Fruit fly (Drosophila melanogaster) whole organism, embryonic: ENCODE results near the gene Nepl4.

Experiments used
- CG11560 ChIP-seq: fragments of 200-800 bp; sonication (Bioruptor generic); IDR thresholded peaks from 3 replicates; pipeline ENCODE4 v1.3.6; 2022; ENCODE audit warnings: missing biosample characterization, missing genetic modification characterization
- CG12104 ChIP-seq: fragments of 200-800 bp; sonication (Bioruptor generic); optimal IDR thresholded peaks from 3 replicates; lab custom pipeline; 2016; ENCODE audit warnings: missing biosample characterization, missing genetic modification characterization
- CG12219 ChIP-seq: fragments of 200-800 bp; sonication (Bioruptor generic); optimal IDR thresholded peaks from 3 replicates; lab custom pipeline; 2018; ENCODE audit warnings: missing biosample characterization, mild to moderate bottlenecking, missing genetic modification characterization
- CG12942 ChIP-seq: fragments of 200-800 bp; sonication (Bioruptor generic); optimal IDR thresholded peaks from 3 replicates; lab custom pipeline; 2016; ENCODE audit warnings: missing biosample characterization, missing genetic modification characterization
- CG1603 ChIP-seq: fragments of 200-800 bp; sonication (Bioruptor generic); optimal IDR thresholded peaks from 2 replicates; lab custom pipeline; 2019; ENCODE audit warnings: missing biosample characterization, mild to moderate bottlenecking, missing genetic modification characterization, moderate library complexity
- CG2678 ChIP-seq: fragments of 200-800 bp; sonication (Bioruptor generic); optimal IDR thresholded peaks from 3 replicates; lab custom pipeline; 2019; ENCODE audit warnings: missing biosample characterization, mild to moderate bottlenecking, missing genetic modification characterization, moderate library complexity
- CG3065 ChIP-seq: fragments of 200-800 bp; sonication (Bioruptor generic); optimal IDR thresholded peaks from 2 replicates; lab custom pipeline; 2016; ENCODE audit warnings: missing biosample characterization, missing genetic modification characterization
- CG31365 ChIP-seq: fragments of 200-800 bp; sonication (Bioruptor generic); optimal IDR thresholded peaks from 2 replicates; lab custom pipeline; 2018; ENCODE audit warnings: missing biosample characterization, mild to moderate bottlenecking, missing genetic modification characterization
- CG31441 ChIP-seq: fragments of 200-800 bp; sonication (Bioruptor generic); IDR thresholded peaks from 2 replicates; pipeline ENCODE4 v1.3.6; 2022; ENCODE audit warnings: missing biosample characterization, missing genetic modification characterization
- CG32772 ChIP-seq: fragments of 200-800 bp; sonication (Bioruptor generic); IDR thresholded peaks from 2 replicates; pipeline ENCODE4 v1.3.6; 2022; ENCODE audit warnings: missing biosample characterization, missing genetic modification characterization
- CG4328 ChIP-seq: fragments of 200-800 bp; sonication (Bioruptor generic); optimal IDR thresholded peaks from 3 replicates; lab custom pipeline; 2017; ENCODE audit warnings: missing biosample characterization, missing genetic modification reagents, missing genetic modification characterization
- CG4617 ChIP-seq: fragments of 200-800 bp; sonication (Bioruptor generic); optimal IDR thresholded peaks from 3 replicates; lab custom pipeline; 2016; ENCODE audit warnings: missing biosample characterization, missing genetic modification characterization, borderline replicate concordance
- CG5245 ChIP-seq: fragments of 200-800 bp; sonication (Bioruptor generic); optimal IDR thresholded peaks from 3 replicates; lab custom pipeline; 2016; ENCODE audit warnings: missing biosample characterization, missing genetic modification characterization
- CG7372 ChIP-seq: fragments of 200-800 bp; sonication (Bioruptor generic); IDR thresholded peaks from 2 replicates; pipeline ENCODE4 v1.3.6; 2022; ENCODE audit warnings: missing biosample characterization, missing genetic modification characterization
- CG8290 ChIP-seq, 3 experiments: fragments of 200-800 bp; sonication (Bioruptor generic); optimal IDR thresholded peaks; 2 replicates each; lab custom pipeline; 2016 to 2019; ENCODE audit warnings: missing biosample characterization in 3 of 3, missing genetic modification characterization in 3 of 3, mild to moderate bottlenecking in 2 of 3, moderate library complexity in 1 of 3
- CTCF ChIP-seq: fragments of 200-800 bp; sonication (Bioruptor generic); optimal IDR thresholded peaks from 2 replicates; lab custom pipeline; 2017; ENCODE audit warnings: missing biosample characterization, mild to moderate bottlenecking, missing genetic modification characterization, moderate library complexity
- D19A ChIP-seq: fragments of 200-800 bp; optimal IDR thresholded peaks from 3 replicates; lab custom pipeline; 2019; ENCODE audit warnings: missing biosample characterization, mild to moderate bottlenecking, missing genetic modification characterization, moderate library complexity
- D19B ChIP-seq: fragments of 200-800 bp; sonication (Bioruptor generic); optimal IDR thresholded peaks from 2 replicates; lab custom pipeline; 2017; ENCODE audit warnings: missing biosample characterization, mild to moderate bottlenecking, missing genetic modification characterization
- Dref ChIP-seq: fragments of 200-800 bp; sonication (Bioruptor generic); IDR thresholded peaks from 2 replicates; pipeline ENCODE4 v1.3.6; 2022; ENCODE audit warnings: missing biosample characterization, missing genetic modification characterization
- E2f2 ChIP-seq: fragments of 200-800 bp; sonication (Bioruptor generic); IDR thresholded peaks from 2 replicates; pipeline ENCODE4 v1.3.6; 2022; ENCODE audit warnings: missing biosample characterization, missing genetic modification characterization
- Fer2 ChIP-seq: fragments of 200-800 bp; sonication (Bioruptor generic); optimal IDR thresholded peaks from 2 replicates; lab custom pipeline; 2018; ENCODE audit warnings: missing biosample characterization, mild to moderate bottlenecking, missing genetic modification characterization, moderate library complexity
- Gug ChIP-seq: fragments of 200-800 bp; sonication (Bioruptor generic); IDR thresholded peaks from 4 replicates; pipeline ENCODE4 v1.3.6; 2022; ENCODE audit warnings: missing biosample characterization, missing genetic modification characterization
- HLH3B ChIP-seq: fragments of 200-800 bp; sonication (Bioruptor generic); IDR thresholded peaks from 2 replicates; pipeline ENCODE4 v1.3.6; 2022; ENCODE audit warnings: missing biosample characterization, missing genetic modification characterization
- Hey ChIP-seq: fragments of 200-800 bp; sonication (Bioruptor generic); optimal IDR thresholded peaks from 3 replicates; lab custom pipeline; 2018; ENCODE audit warnings: missing biosample characterization, mild to moderate bottlenecking, missing genetic modification characterization
- Hr3 ChIP-seq: fragments of 200-800 bp; sonication (Bioruptor generic); optimal IDR thresholded peaks from 3 replicates; lab custom pipeline; 2016; ENCODE audit warnings: missing biosample characterization, missing genetic modification characterization
- MTF-1 ChIP-seq: fragments of 200-800 bp; sonication (Bioruptor generic); optimal IDR thresholded peaks from 2 replicates; lab custom pipeline; 2018; ENCODE audit warnings: missing biosample characterization, mild to moderate bottlenecking, missing genetic modification characterization, borderline replicate concordance
- Mrtf ChIP-seq: fragments of 200-800 bp; sonication (Bioruptor generic); IDR thresholded peaks from 3 replicates; pipeline ENCODE4 v1.3.6; 2022; ENCODE audit warnings: missing biosample characterization, missing genetic modification characterization
- NfI ChIP-seq: fragments of 200-800 bp; sonication (Bioruptor generic); optimal IDR thresholded peaks from 3 replicates; lab custom pipeline; 2018; ENCODE audit warnings: missing biosample characterization, mild to moderate bottlenecking, missing genetic modification characterization, moderate library complexity
- Opbp ChIP-seq: fragments of 200-800 bp; sonication (Bioruptor generic); IDR thresholded peaks from 3 replicates; pipeline ENCODE4 v1.3.6; 2022; ENCODE audit warnings: missing biosample characterization, missing genetic modification characterization; ENCODE audit not compliant: partially characterized antibody
- Six4 ChIP-seq: fragments of 200-800 bp; sonication (Bioruptor generic); optimal IDR thresholded peaks from 2 replicates; lab custom pipeline; 2016; ENCODE audit warnings: missing biosample characterization, missing genetic modification characterization
- Xrp1 ChIP-seq: fragments of 200-800 bp; sonication (Bioruptor generic); IDR thresholded peaks from 2 replicates; pipeline ENCODE4 v1.3.6; 2022; ENCODE audit warnings: missing biosample characterization, missing genetic modification characterization
- ab ChIP-seq: fragments of 200-800 bp; sonication (Bioruptor generic); optimal IDR thresholded peaks from 2 replicates; lab custom pipeline; 2016; ENCODE audit warnings: missing biosample characterization, missing genetic modification characterization
- ac ChIP-seq: fragments of 200-800 bp; sonication (Bioruptor generic); optimal IDR thresholded peaks from 3 replicates; lab custom pipeline; 2017; ENCODE audit warnings: missing biosample characterization, mild to moderate bottlenecking, missing genetic modification characterization
- aop ChIP-seq: fragments of 200-800 bp; sonication (Bioruptor generic); IDR thresholded peaks from 2 replicates; pipeline ENCODE4 v1.3.6; 2022; ENCODE audit warnings: missing biosample characterization, missing genetic modification characterization
- croc ChIP-seq: fragments of 200-800 bp; sonication (Bioruptor generic); conservative IDR thresholded peaks from 3 replicates; pipeline ENCODE4 v1.3.6; 2022; ENCODE audit warnings: missing biosample characterization, missing genetic modification characterization
- dmrt11E ChIP-seq: fragments of 200-800 bp; sonication (Bioruptor generic); optimal IDR thresholded peaks from 3 replicates; lab custom pipeline; 2018; ENCODE audit warnings: missing biosample characterization, mild to moderate bottlenecking, missing genetic modification characterization, moderate library complexity
- dmrt99B ChIP-seq: fragments of 200-800 bp; sonication (Bioruptor generic); optimal IDR thresholded peaks from 2 replicates; lab custom pipeline; 2018; ENCODE audit warnings: missing biosample characterization, mild to moderate bottlenecking, missing genetic modification characterization, moderate library complexity
- ems ChIP-seq: fragments of 200-800 bp; sonication (Bioruptor generic); optimal IDR thresholded peaks from 3 replicates; lab custom pipeline; 2016; ENCODE audit warnings: missing biosample characterization, missing genetic modification characterization
- en ChIP-seq: fragments of 200-800 bp; sonication (Bioruptor generic); optimal IDR thresholded peaks from 2 replicates; lab custom pipeline; 2016; ENCODE audit warnings: missing biosample characterization, missing genetic modification characterization
- esg ChIP-seq: fragments of 200-800 bp; sonication (Bioruptor generic); conservative IDR thresholded peaks from 2 replicates; pipeline ENCODE4 v1.3.6; 2022; ENCODE audit warnings: missing biosample characterization, missing genetic modification characterization
- grn ChIP-seq: fragments of 200-800 bp; sonication (Bioruptor generic); optimal IDR thresholded peaks from 3 replicates; lab custom pipeline; 2017; ENCODE audit warnings: missing biosample characterization, missing genetic modification characterization
- gsb-n ChIP-seq: fragments of 200-800 bp; sonication (Bioruptor generic); optimal IDR thresholded peaks from 3 replicates; lab custom pipeline; 2018; ENCODE audit warnings: missing biosample characterization, mild to moderate bottlenecking, missing genetic modification characterization
- lbe ChIP-seq: fragments of 200-800 bp; sonication (Bioruptor generic); optimal IDR thresholded peaks from 2 replicates; lab custom pipeline; 2016; ENCODE audit warnings: missing biosample characterization, mild to moderate bottlenecking, missing genetic modification characterization
- run ChIP-seq: fragments of 200-800 bp; sonication (Bioruptor generic); optimal IDR thresholded peaks from 3 replicates; lab custom pipeline; 2018; ENCODE audit warnings: missing biosample characterization, mild to moderate bottlenecking, missing genetic modification characterization
- salm ChIP-seq: fragments of 200-800 bp; sonication (Bioruptor generic); optimal IDR thresholded peaks from 2 replicates; lab custom pipeline; 2018; ENCODE audit warnings: missing biosample characterization, mild to moderate bottlenecking, missing genetic modification characterization
- sr ChIP-seq: fragments of 200-800 bp; sonication (Bioruptor generic); IDR thresholded peaks from 3 replicates; pipeline ENCODE4 v1.3.6; 2022; ENCODE audit warnings: missing biosample characterization, missing genetic modification characterization
- ssp ChIP-seq: fragments of 200-800 bp; sonication (Bioruptor generic); IDR thresholded peaks from 2 replicates; pipeline ENCODE4 v1.3.6; 2022; ENCODE audit warnings: missing biosample characterization, missing genetic modification characterization
- twi ChIP-seq: fragments of 200-800 bp; optimal IDR thresholded peaks from 2 replicates; lab custom pipeline; 2019; ENCODE audit warnings: missing biosample characterization, mild to moderate bottlenecking, missing genetic modification characterization, moderate library complexity
- wdn ChIP-seq: fragments of 200-800 bp; sonication (Bioruptor generic); IDR thresholded peaks from 2 replicates; pipeline ENCODE4 v1.3.6; 2022; ENCODE audit warnings: missing biosample characterization, missing genetic modification characterization
- wor ChIP-seq: fragments of 200-800 bp; sonication (Bioruptor generic); IDR thresholded peaks from 2 replicates; pipeline ENCODE4 v1.3.6; 2022; ENCODE audit warnings: missing biosample characterization, missing genetic modification characterization

The Nepl4 gene

DNA sequence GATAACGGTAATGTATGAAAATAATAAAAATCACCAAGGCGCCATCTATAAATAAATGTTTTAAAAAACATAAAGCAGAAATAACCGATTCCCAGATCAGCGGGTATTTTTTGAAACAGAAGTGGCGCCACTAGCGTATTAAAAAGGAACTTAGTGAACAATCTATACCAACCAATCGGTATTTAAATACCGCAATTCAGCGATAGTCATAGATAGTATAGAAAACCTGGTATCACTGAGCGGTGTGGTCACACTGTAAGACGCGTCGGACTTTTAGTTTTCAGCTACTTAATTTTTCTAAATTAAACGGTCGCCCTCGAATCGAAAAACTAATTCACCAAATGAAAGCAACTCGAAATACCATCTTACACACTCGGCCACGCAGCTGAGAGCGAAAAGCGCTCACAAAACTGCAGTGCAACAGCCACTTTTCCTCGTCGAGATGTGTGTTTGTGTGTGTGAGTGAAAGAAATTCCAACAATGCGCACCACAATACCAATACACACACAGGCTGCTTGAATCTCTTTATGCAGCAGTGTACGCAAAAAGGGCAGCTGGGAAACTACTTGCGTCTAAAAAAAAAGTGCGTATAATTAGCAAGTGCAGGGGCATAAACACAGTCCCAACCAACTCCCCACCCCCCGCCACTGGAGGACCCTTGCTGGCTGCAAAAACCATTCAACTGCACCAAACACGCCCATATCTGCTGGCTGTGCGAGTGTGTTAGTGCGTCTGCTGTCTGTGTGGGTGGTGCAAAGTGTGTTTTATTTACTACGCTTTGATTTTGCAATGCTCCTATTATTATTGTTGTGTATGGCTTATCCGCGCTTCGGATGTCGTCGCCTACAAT, 43.9 kb upstream of the Nepl4 start, which contains the start of gene PDZ-GEF (continued):
- TF ChIP-seq Hr3 (GFP tag; lab: Kevin White, UChicago) (peak; percentile 35), Dref (GFP tag; lab: Robert Waterston, UW) (peak; percentile 50), CG32772 (peak; percentile 8; the same call in 1 of the 2 replicates), HLH3B (0 out of 2 replicates have a peak, but pooled peaks have one; percentile 17), CG12104 (GFP tag; lab: Kevin White, UChicago) (peak; percentile 8), Opbp (GFP tag; lab: Robert Waterston, UW) (peak; percentile 68; the same call in 2 of the 3 replicates), CTCF (peak; percentile 98), wdn (GFP tag; lab: Robert Waterston, UW) (no peak), CG12942 (GFP tag; lab: Kevin White, UChicago) (peak; percentile 27), CG31441 (GFP tag; lab: Robert Waterston, UW) (no peak; the same call in 1 of the 2 replicates), croc (no peak), Xrp1 (GFP tag; lab: Robert Waterston, UW) (no peak), D19B (GFP tag; lab: Kevin White, UChicago) (no peak), E2f2 (peak; percentile 67), ems (GFP tag; lab: Kevin White, UChicago) (no peak), dmrt11E (tag; lab: Kevin White, UChicago) (peak; percentile 50), dmrt99B (tag; lab: Kevin White, UChicago) (no peak), gsb-n (tag; lab: Kevin White, UChicago) (no peak), Hey (tag; lab: Kevin White, UChicago) (no peak), CG4617 (GFP tag; lab: Kevin White, UChicago) (peak; percentile 93), CG11560 (tag; lab: Robert Waterston, UW) (no peak), salm (tag; lab: Kevin White, UChicago) (no peak), Gug (GFP tag; lab: Robert Waterston, UW) (peak; percentile 43; the same call in 1 of the 4 replicates), lbe (GFP tag; lab: Kevin White, UChicago) (no peak), Fer2 (tag; lab: Kevin White, UChicago) (no peak), NfI (GFP tag; lab: Kevin White, UChicago) (no peak), CG2678 (tag; lab: Kevin White, UChicago) (no peak), CG5245 (peak; percentile 59), esg (GFP tag; lab: Robert Waterston, UW) (no peak), D19A (tag; lab: Kevin White, UChicago) (no peak), ssp (GFP tag; lab: Robert Waterston, UW) (peak; percentile 63), CG8290 (GFP tag; optimal IDR thresholded peaks at IDR 0.05; lab: Kevin White, UChicago) (peak; percentile 82), CG8290 (tag; optimal IDR thresholded peaks at IDR 0.05; lab: Kevin White, UChicago) (no peak), run (tag; lab: Kevin White, UChicago) (no peak), CG3065 (GFP tag; lab: Kevin White, UChicago) (no peak), Mrtf (GFP tag; lab: Robert Waterston, UW) (no peak), CG31365 (tag; lab: Kevin White, UChicago) (peak; percentile 41), CG7372 (GFP tag; lab: Robert Waterston, UW) (no peak; the same call in 1 of the 2 replicates), ab (GFP tag; lab: Kevin White, UChicago) (no peak), grn (no peak), twi (tag; lab: Kevin White, UChicago) (no peak), Six4 (peak; percentile 4), CG4328 (no peak), sr (GFP tag; lab: Robert Waterston, UW) (no peak), CG12219 (GFP tag; lab: Kevin White, UChicago) (no peak), aop (no peak), MTF-1 (GFP tag; lab: Kevin White, UChicago) (peak; percentile 62), wor (no peak), ac (GFP tag; lab: Kevin White, UChicago) (no peak), en (GFP tag; lab: Kevin White, UChicago) (no peak), CG1603 (tag; lab: Kevin White, UChicago) (no peak)
